Worm (Caenorhabditis elegans) whole organism, L1 larva: ENCODE data around the gene T28B11.1.

ENCODE experiments used
- C34B4.2 ChIP-seq: sonication (generic microtip); optimal IDR thresholded peaks from 2 replicates; lab custom pipeline; 2017; ENCODE audit warnings: mild to moderate bottlenecking, missing genetic modification characterization, missing compliant biosample characterization
- F16B12.6 ChIP-seq: fragments of 150-350 bp; optimal IDR thresholded peaks from 2 replicates; lab custom pipeline; 2014; ENCODE audit warnings: missing biosample characterization, missing genetic modification characterization
- Y116A8C.19 ChIP-seq: sonication (generic microtip); optimal IDR thresholded peaks from 2 replicates; lab custom pipeline; 2016; ENCODE audit warnings: missing compliant biosample characterization, missing genetic modification characterization, borderline replicate concordance
- aha-1 ChIP-seq: fragments of 150-350 bp; optimal IDR thresholded peaks from 2 replicates; lab custom pipeline; 2014; ENCODE audit warnings: missing biosample characterization, missing genetic modification characterization
- alr-1 ChIP-seq: fragments of 200-800 bp; sonication (Bioruptor generic); optimal IDR thresholded peaks from 2 replicates; lab custom pipeline; 2018; ENCODE audit warnings: borderline replicate concordance, mild to moderate bottlenecking, missing genetic modification characterization, missing compliant biosample characterization
- aly-2 ChIP-seq: fragments of 150-350 bp; optimal IDR thresholded peaks from 2 replicates; lab custom pipeline; 2014; ENCODE audit warnings: missing biosample characterization, missing genetic modification characterization
- ama-1 ChIP-seq: fragments of 150-350 bp; optimal IDR thresholded peaks from 2 replicates; lab custom pipeline; 2014
- blmp-1 ChIP-seq: fragments of 150-350 bp; optimal IDR thresholded peaks from 2 replicates; lab custom pipeline; 2014; ENCODE audit warnings: missing biosample characterization, missing genetic modification characterization
- ceh-8 ChIP-seq: fragments of 200-800 bp; sonication (Bioruptor generic); optimal IDR thresholded peaks from 2 replicates; lab custom pipeline; 2018; ENCODE audit warnings: mild to moderate bottlenecking, missing genetic modification characterization, moderate library complexity, missing compliant biosample characterization
- ceh-82 ChIP-seq, 3 experiments: fragments of 150-350 bp in 1 of 3; sonication (generic microtip) in 2 of 3; optimal IDR thresholded peaks; 2 replicates each; lab custom pipeline; 2014 to 2017; ENCODE audit warnings: missing biosample characterization in 3 of 3, missing genetic modification characterization in 3 of 3
- ceh-90 ChIP-seq: sonication (generic microtip); optimal IDR thresholded peaks from 2 replicates; lab custom pipeline; 2016; ENCODE audit warnings: missing genetic modification characterization, missing compliant biosample characterization
- dsc-1 ChIP-seq: sonication (generic microtip); optimal IDR thresholded peaks from 2 replicates; lab custom pipeline; 2016; ENCODE audit warnings: mild to moderate bottlenecking, missing genetic modification characterization, missing compliant biosample characterization
- efl-3 ChIP-seq: fragments of 200-800 bp; sonication (Bioruptor generic); optimal IDR thresholded peaks from 2 replicates; lab custom pipeline; 2018; ENCODE audit warnings: mild to moderate bottlenecking, missing genetic modification characterization, missing compliant biosample characterization
- egl-13 ChIP-seq: sonication (generic microtip); optimal IDR thresholded peaks from 2 replicates; lab custom pipeline; 2016; ENCODE audit warnings: missing genotype, missing genetic modification reagents, missing genetic modification characterization, missing compliant biosample characterization
- elt-3 ChIP-seq, 6 experiments: fragments of 150-350 bp in 1 of 6; sonication (generic microtip); optimal IDR thresholded peaks; 2 replicates each; lab custom pipeline; 2017 to 2018; ENCODE audit warnings: missing biosample characterization in 6 of 6, missing genetic modification characterization in 6 of 6, inconsistent platforms in 1 of 6
- ets-5 ChIP-seq: fragments of 200-800 bp; sonication (Bioruptor generic); IDR thresholded peaks from 2 replicates; pipeline ENCODE4 v1.3.6; 2022; ENCODE audit warnings: missing genetic modification characterization, missing compliant biosample characterization
- fkh-10 ChIP-seq: sonication (generic microtip); optimal IDR thresholded peaks from 2 replicates; lab custom pipeline; 2017; ENCODE audit warnings: missing biosample characterization, missing genetic modification reagents, missing genetic modification characterization
- fkh-8 ChIP-seq: sonication (generic microtip); optimal IDR thresholded peaks from 2 replicates; lab custom pipeline; 2016; ENCODE audit warnings: mild to moderate bottlenecking, missing genetic modification characterization, missing compliant biosample characterization
- grh-1 ChIP-seq: fragments of 200-800 bp; sonication (Bioruptor generic); IDR thresholded peaks from 2 replicates; pipeline ENCODE4 v1.3.6; 2022; ENCODE audit warnings: missing genetic modification reagents, missing genetic modification characterization, missing compliant biosample characterization
- hlh-17 ChIP-seq: fragments of 200-800 bp; sonication (Bioruptor generic); optimal IDR thresholded peaks from 2 replicates; lab custom pipeline; 2018; ENCODE audit warnings: missing genetic modification characterization, mild to moderate bottlenecking, missing compliant biosample characterization, moderate library complexity, borderline replicate concordance
- hlh-4 ChIP-seq: sonication (generic microtip); optimal IDR thresholded peaks from 2 replicates; lab custom pipeline; 2016; ENCODE audit warnings: mild to moderate bottlenecking, missing genetic modification characterization, missing compliant biosample characterization
- irx-1 ChIP-seq: sonication (generic microtip); optimal IDR thresholded peaks from 2 replicates; lab custom pipeline; 2016; ENCODE audit warnings: missing genetic modification characterization, missing compliant biosample characterization
- isw-1 ChIP-seq: fragments of 200-800 bp; sonication (Bioruptor generic); IDR thresholded peaks from 2 replicates; pipeline ENCODE4 v1.3.6; 2022; ENCODE audit warnings: missing genetic modification characterization, missing compliant biosample characterization
- jun-1 ChIP-seq: fragments of 150-350 bp; optimal IDR thresholded peaks from 2 replicates; lab custom pipeline; 2014; ENCODE audit warnings: missing biosample characterization, missing genetic modification reagents, missing genetic modification characterization
- lin-13 ChIP-seq: fragments of 150-350 bp; optimal IDR thresholded peaks from 2 replicates; lab custom pipeline; 2014; ENCODE audit warnings: missing biosample characterization, missing genetic modification reagents, missing genetic modification characterization
- lin-14 ChIP-seq: fragments of 200-800 bp; sonication (Bioruptor generic); optimal IDR thresholded peaks from 2 replicates; lab custom pipeline; 2018; ENCODE audit warnings: mild to moderate bottlenecking, missing genetic modification characterization, moderate library complexity, missing compliant biosample characterization
- lir-3 ChIP-seq: sonication (generic microtip); optimal IDR thresholded peaks from 2 replicates; lab custom pipeline; 2016; ENCODE audit warnings: mild to moderate bottlenecking, missing genetic modification characterization, moderate library complexity, missing compliant biosample characterization; ENCODE audit not compliant: poor library complexity
- mdl-1 ChIP-seq, 2 experiments: fragments of 150-350 bp; optimal IDR thresholded peaks; 2 replicates each; lab custom pipeline; 2014 to 2017; ENCODE audit warnings: missing biosample characterization in 2 of 2, missing genetic modification characterization in 2 of 2, inconsistent platforms in 1 of 2
- mef-2 ChIP-seq: fragments of 150-350 bp; optimal IDR thresholded peaks from 2 replicates; lab custom pipeline; 2014; ENCODE audit warnings: missing biosample characterization, missing genetic modification characterization
- nhr-11 ChIP-seq: fragments of 150-350 bp; optimal IDR thresholded peaks from 2 replicates; lab custom pipeline; 2014; ENCODE audit warnings: missing biosample characterization, missing genetic modification characterization
- nhr-19 ChIP-seq: fragments of 200-800 bp; sonication (Bioruptor generic); conservative IDR thresholded peaks from 2 replicates; pipeline ENCODE4 v1.3.6; 2022; ENCODE audit warnings: missing genetic modification characterization, missing compliant biosample characterization
- nhr-237 ChIP-seq: fragments of 150-350 bp; optimal IDR thresholded peaks from 2 replicates; lab custom pipeline; 2014; ENCODE audit warnings: missing biosample characterization, missing genetic modification characterization
- nhr-47 ChIP-seq: sonication (generic microtip); optimal IDR thresholded peaks from 2 replicates; lab custom pipeline; 2016; ENCODE audit warnings: mild to moderate bottlenecking, missing genetic modification characterization, moderate library complexity, missing compliant biosample characterization
- nhr-77 ChIP-seq: fragments of 150-350 bp; optimal IDR thresholded peaks from 2 replicates; lab custom pipeline; 2014; ENCODE audit warnings: missing biosample characterization, missing genetic modification characterization
- nhr-90 ChIP-seq: sonication (generic microtip); optimal IDR thresholded peaks from 2 replicates; lab custom pipeline; 2016; ENCODE audit warnings: mild to moderate bottlenecking, missing genetic modification characterization, missing compliant biosample characterization; ENCODE audit not compliant: poor library complexity
- pag-3 ChIP-seq: sonication (generic microtip); optimal IDR thresholded peaks from 2 replicates; lab custom pipeline; 2017; ENCODE audit warnings: missing genetic modification characterization, mild to moderate bottlenecking, missing compliant biosample characterization, antibody characterized with exemption, borderline replicate concordance; ENCODE audit not compliant: insufficient read depth
- pax-3 ChIP-seq: fragments of 200-800 bp; sonication (Bioruptor generic); optimal IDR thresholded peaks from 2 replicates; lab custom pipeline; 2018; ENCODE audit warnings: mild to moderate bottlenecking, missing genetic modification characterization, moderate library complexity, missing compliant biosample characterization
- pqm-1 ChIP-seq: sonication (generic microtip); optimal IDR thresholded peaks from 3 replicates; lab custom pipeline; 2017; ENCODE audit warnings: missing biosample characterization, missing genetic modification characterization
- rnt-1 ChIP-seq: sonication (generic microtip); optimal IDR thresholded peaks from 2 replicates; lab custom pipeline; 2016; ENCODE audit warnings: mild to moderate bottlenecking, missing genetic modification characterization, moderate library complexity, missing compliant biosample characterization
- skn-1 ChIP-seq: fragments of 150-350 bp; optimal IDR thresholded peaks from 2 replicates; lab custom pipeline; 2014; ENCODE audit warnings: missing biosample characterization, missing genetic modification characterization
- snpc-4 ChIP-seq: fragments of 150-350 bp; optimal IDR thresholded peaks from 2 replicates; lab custom pipeline; 2014; ENCODE audit warnings: missing biosample characterization, missing genetic modification characterization
- tbx-2 ChIP-seq: sonication (generic microtip); optimal IDR thresholded peaks from 2 replicates; lab custom pipeline; 2016; ENCODE audit warnings: missing genetic modification characterization, missing compliant biosample characterization
- unc-130 ChIP-seq: fragments of 150-350 bp; optimal IDR thresholded peaks from 2 replicates; lab custom pipeline; 2017; ENCODE audit warnings: missing biosample characterization, missing genetic modification characterization, inconsistent platforms
- unc-30 ChIP-seq: sonication (generic microtip); optimal IDR thresholded peaks from 2 replicates; lab custom pipeline; 2017; ENCODE audit warnings: missing biosample characterization, missing genetic modification characterization
- unc-62 ChIP-seq: fragments of 150-350 bp; optimal IDR thresholded peaks from 2 replicates; lab custom pipeline; 2014; ENCODE audit warnings: missing biosample characterization, missing genetic modification reagents, missing genetic modification characterization
- unc-98 ChIP-seq: fragments of 200-800 bp; sonication (Bioruptor generic); IDR thresholded peaks from 2 replicates; pipeline ENCODE4 v1.3.6; 2022; ENCODE audit warnings: missing genetic modification characterization, missing compliant biosample characterization
- vab-15 ChIP-seq: sonication (generic microtip); optimal IDR thresholded peaks from 2 replicates; lab custom pipeline; 2017; ENCODE audit warnings: missing genotype, mild to moderate bottlenecking, missing genetic modification characterization, missing compliant biosample characterization
- xbp-1 ChIP-seq: sonication (generic microtip); optimal IDR thresholded peaks from 2 replicates; lab custom pipeline; 2016; ENCODE audit warnings: missing genetic modification characterization, missing compliant biosample characterization
- zip-4 ChIP-seq: fragments of 200-800 bp; sonication (Bioruptor generic); optimal IDR thresholded peaks from 2 replicates; lab custom pipeline; 2018; ENCODE audit warnings: mild to moderate bottlenecking, missing genetic modification characterization, moderate library complexity, missing compliant biosample characterization
- ztf-11 ChIP-seq, 2 experiments: sonication (generic microtip); optimal IDR thresholded peaks; 2 replicates each; lab custom pipeline; 2016 to 2017; ENCODE audit warnings: missing genetic modification characterization in 2 of 2, missing biosample characterization in 1 of 2, missing compliant biosample characterization in 1 of 2

T28B11.1 gene

DNA sequence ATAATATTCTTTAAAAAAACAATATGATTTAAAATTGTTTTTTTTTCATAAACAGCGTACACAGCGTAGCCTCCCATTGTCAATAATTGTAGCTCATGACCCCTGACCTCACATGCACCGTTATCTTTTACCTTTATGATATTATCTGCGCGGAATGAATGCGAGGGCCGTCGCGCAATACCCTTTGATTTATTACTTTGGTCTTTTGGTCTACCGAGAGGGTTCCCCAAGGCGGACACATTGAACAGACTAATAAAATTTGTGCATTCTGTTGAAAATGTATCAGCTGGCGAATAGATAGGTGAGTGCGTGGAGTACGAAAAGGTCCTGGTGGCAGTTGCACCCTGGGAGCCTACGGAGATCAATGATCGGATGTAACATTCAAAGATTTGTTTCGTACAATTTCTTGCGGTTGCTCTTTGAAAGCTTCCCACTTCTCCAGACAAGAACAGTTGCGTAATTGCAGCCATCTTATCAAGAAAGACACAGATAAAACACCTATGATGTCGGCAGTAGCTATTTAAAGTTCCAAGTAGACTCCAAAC is 11.8 kb downstream of the T28B11.1 start:
- TF ChIP-seq pqm-1 (tag; lab: Kevin White, UChicago) (no peak), nhr-90 (tag; lab: Kevin White, UChicago) (no peak), ceh-8 (GFP tag; lab: Kevin White, UChicago) (no peak), unc-98 (no peak), nhr-47 (tag; lab: Kevin White, UChicago) (no peak), skn-1 (tag; lab: Kevin White, UChicago) (no peak), aha-1 (tag; lab: Kevin White, UChicago) (no peak)

DNA sequence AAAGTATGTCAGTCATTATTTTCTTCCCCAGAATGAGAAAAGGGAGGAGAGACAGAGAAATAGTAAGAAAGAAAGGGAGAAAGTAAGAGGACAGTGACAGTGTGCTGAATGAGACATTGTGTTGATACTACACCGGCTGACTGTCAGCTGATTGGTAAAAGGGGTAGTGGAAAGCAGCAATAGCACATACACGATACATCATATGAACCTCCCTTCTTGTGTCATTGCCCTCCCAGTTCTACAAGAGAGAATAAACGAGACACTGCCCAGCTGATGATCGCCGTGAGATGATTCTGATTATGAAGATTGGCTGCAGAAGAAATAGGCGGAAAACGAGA is 12.4 kb downstream of the T28B11.1 start:
- TF ChIP-seq nhr-77 (tag; lab: Kevin White, UChicago) (no peak), nhr-237 (tag; lab: Kevin White, UChicago) (no peak), ceh-90 (tag; lab: Kevin White, UChicago) (no peak), pax-3 (tag; lab: Kevin White, UChicago) (peak; percentile 76), tbx-2 (tag; lab: Kevin White, UChicago) (peak; percentile 84), xbp-1 (tag; lab: Kevin White, UChicago) (peak; percentile 51), jun-1 (tag; lab: Kevin White, UChicago) (peak; percentile 25), unc-130 (tag; lab: Kevin White, UChicago) (peak; percentile 86), elt-3 (tag; optimal IDR thresholded peaks at IDR 0.05; lab: Kevin White, UChicago) (peak in 2 of 6 experiments; percentile 88 to 89), C34B4.2 (no peak), zip-4 (GFP tag; lab: Kevin White, UChicago) (peak; percentile 1), ceh-82 (tag; optimal IDR thresholded peaks at IDR 0.05; lab: Kevin White, UChicago) (no peak), efl-3 (GFP tag; lab: Kevin White, UChicago) (no peak), dsc-1 (tag; lab: Kevin White, UChicago) (peak; percentile 36), skn-1 (tag; lab: Kevin White, UChicago) (peak; percentile 36), ama-1 (lab: Kevin White, UChicago) (peak; percentile 64), hlh-17 (GFP tag; lab: Kevin White, UChicago) (no peak), alr-1 (tag; lab: Kevin White, UChicago) (no peak), mdl-1 (tag; optimal IDR thresholded peaks at IDR 0.05; lab: Kevin White, UChicago) (peak in 1 of 2 experiments; percentile 97), ztf-11 (tag; optimal IDR thresholded peaks at IDR 0.05; lab: Kevin White, UChicago) (no peak), F16B12.6 (tag; lab: Kevin White, UChicago) (no peak), lin-13 (peak; percentile 60), egl-13 (no peak), snpc-4 (peak; percentile 66), irx-1 (peak; percentile 64), fkh-8 (tag; lab: Kevin White, UChicago) (peak; percentile 42), lir-3 (peak; percentile 82), fkh-10 (GFP tag; lab: Kevin White, UChicago) (no peak), ceh-8 (GFP tag; lab: Kevin White, UChicago) (no peak), aly-2 (tag; lab: Kevin White, UChicago) (no peak), mef-2 (tag; lab: Kevin White, UChicago) (no peak), grh-1 (GFP tag; lab: Robert Waterston, UW) (peak; percentile 58), pag-3 (tag; lab: Kevin White, UChicago) (no peak), lin-14 (peak; percentile 92), unc-30 (tag; lab: Kevin White, UChicago) (no peak), blmp-1 (tag; lab: Kevin White, UChicago) (peak; percentile 95), vab-15 (peak; percentile 71), ets-5 (no peak), rnt-1 (tag; lab: Kevin White, UChicago) (peak; percentile 72), nhr-90 (tag; lab: Kevin White, UChicago) (peak; percentile 76), hlh-4 (tag; lab: Kevin White, UChicago) (no peak), unc-62 (GFP tag; lab: Kevin White, UChicago) (no peak), isw-1 (no peak), nhr-11 (tag; lab: Kevin White, UChicago) (peak; percentile 28), nhr-19 (GFP tag; lab: Robert Waterston, UW) (peak; percentile 80), Y116A8C.19 (tag; lab: Kevin White, UChicago) (no peak)
